Worm (Caenorhabditis elegans) whole organism, L1 larva: Measurements from ENCODE around the gene D2063.1.

ENCODE experiments used
- aly-2 ChIP-seq: fragments of 150-350 bp; optimal IDR thresholded peaks from 2 replicates; lab custom pipeline; 2014; ENCODE audit warnings: missing biosample characterization, missing genetic modification characterization
- dpl-1 ChIP-seq, 3 experiments: fragments of 150-350 bp in 2 of 3; sonication (generic microtip) in 1 of 3; optimal IDR thresholded peaks; 2 replicates each; lab custom pipeline; 2014 to 2017; ENCODE audit warnings: missing biosample characterization in 3 of 3, missing genetic modification characterization in 3 of 3, missing genetic modification reagents in 3 of 3
- elt-2 ChIP-seq: sonication (generic microtip); optimal IDR thresholded peaks from 2 replicates; lab custom pipeline; 2016; ENCODE audit warnings: missing genetic modification characterization, mild to moderate bottlenecking, inconsistent platforms, missing compliant biosample characterization, missing genetic modification reagents
- elt-3 ChIP-seq, 6 experiments: fragments of 150-350 bp in 1 of 6; sonication (generic microtip); optimal IDR thresholded peaks; 2 replicates each; lab custom pipeline; 2017 to 2018; ENCODE audit warnings: missing biosample characterization in 6 of 6, missing genetic modification characterization in 6 of 6, inconsistent platforms in 1 of 6
- nhr-12 ChIP-seq: sonication (generic microtip); optimal IDR thresholded peaks from 2 replicates; lab custom pipeline; 2017; ENCODE audit warnings: missing biosample characterization, missing genetic modification characterization
- nhr-28 ChIP-seq: fragments of 150-350 bp; optimal IDR thresholded peaks from 2 replicates; lab custom pipeline; 2014; ENCODE audit warnings: missing biosample characterization, missing genetic modification characterization
- snpc-4 ChIP-seq: fragments of 150-350 bp; optimal IDR thresholded peaks from 2 replicates; lab custom pipeline; 2014; ENCODE audit warnings: missing biosample characterization, missing genetic modification characterization
- sptf-1 ChIP-seq: fragments of 150-350 bp; optimal IDR thresholded peaks from 2 replicates; lab custom pipeline; 2014; ENCODE audit warnings: missing biosample characterization, missing genetic modification characterization
- xbp-1 ChIP-seq: sonication (generic microtip); optimal IDR thresholded peaks from 2 replicates; lab custom pipeline; 2016; ENCODE audit warnings: missing genetic modification characterization, missing compliant biosample characterization

DNA sequence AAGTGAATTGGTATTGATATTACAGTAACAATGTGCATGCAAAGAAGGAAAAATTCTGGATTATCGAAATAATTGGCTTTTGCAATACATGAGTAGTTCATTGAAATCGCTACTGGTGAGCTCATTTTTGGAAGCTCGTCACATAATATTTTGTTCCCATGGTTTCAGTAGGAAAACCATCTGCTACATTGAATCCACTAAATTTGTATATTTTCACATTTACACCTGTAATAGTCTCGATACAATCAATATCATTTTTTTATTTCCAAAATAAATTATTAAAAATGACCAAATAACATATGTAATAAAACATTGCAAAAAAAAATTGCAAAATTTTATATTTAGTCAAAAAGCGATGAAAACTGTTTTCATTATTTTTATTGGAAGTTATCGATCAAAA is 11.9 kb upstream of the D2063.1 start, which contains the start of gene srh-192:
- TF ChIP-seq dpl-1 (GFP tag; optimal IDR thresholded peaks at IDR 0.05; lab: Kevin White, UChicago) = no peak
- no peak for TF ChIP-seq nhr-28 (tag; lab: Kevin White, UChicago)
- TF ChIP-seq aly-2 = no peak
- no peak for TF ChIP-seq sptf-1 (tag; lab: Kevin White, UChicago)
- TF ChIP-seq snpc-4 (tag; lab: Kevin White, UChicago) = no peak
- no peak for TF ChIP-seq elt-3 (tag; optimal IDR thresholded peaks at IDR 0.05; lab: Kevin White, UChicago)
- no peak for TF ChIP-seq elt-2 (tag; lab: Kevin White, UChicago)
- TF ChIP-seq nhr-12 (tag; lab: Kevin White, UChicago) = no peak
- no peak for TF ChIP-seq xbp-1 (tag; lab: Kevin White, UChicago)
